Worm (Caenorhabditis elegans): ENCODE data around the gene F28A12.3.

Gene F28A12.3

DNA sequence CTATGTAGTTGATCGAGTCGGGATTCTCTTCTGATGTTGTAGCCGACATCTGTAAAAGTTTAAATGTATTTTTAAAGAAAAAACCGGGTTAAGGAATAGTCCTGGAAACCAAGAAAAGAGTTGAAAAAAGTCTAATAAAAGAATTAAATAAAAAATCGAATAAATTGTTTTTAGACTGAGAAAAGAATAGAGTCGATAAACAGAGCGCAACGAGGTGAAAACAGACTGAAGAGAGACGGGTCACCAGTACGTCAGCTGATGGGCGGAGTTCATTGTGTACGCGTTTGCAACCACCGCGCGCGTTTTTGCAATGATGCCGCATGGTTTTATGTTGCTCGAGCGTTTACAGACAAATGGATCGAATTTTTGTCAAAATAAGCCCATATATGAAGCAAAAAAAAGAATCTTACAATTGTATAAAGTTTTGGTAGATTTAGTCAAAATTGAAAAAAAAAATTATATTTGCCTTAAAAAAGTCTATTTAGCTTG lies 9.8 kb downstream of the F28A12.3 start, which contains the start of gene atg-18 (continued):
- TF ChIP-seq ceh-62 (tag; optimal IDR thresholded peaks at IDR 0.05): no peak
- no peak for TF ChIP-seq mep-1 (tag; optimal IDR thresholded peaks at IDR 0.05)
- 0 out of 2 replicates have a peak, but pooled peaks have one; percentile 28 for TF ChIP-seq php-3 (GFP tag; IDR thresholded peaks at IDR 0.05)
- peak; percentile 98 for TF ChIP-seq hlh-30 (tag; optimal IDR thresholded peaks at IDR 0.05; ENCODE audit: insufficient read depth)
- TF ChIP-seq R02D3.7 (tag; optimal IDR thresholded peaks at IDR 0.05): no peak
- no peak for TF ChIP-seq ztf-7 (tag; optimal IDR thresholded peaks at IDR 0.05)
- no peak for TF ChIP-seq fkh-10 (GFP tag; optimal IDR thresholded peaks at IDR 0.05)
- no peak for TF ChIP-seq F37D6.2 (tag; optimal IDR thresholded peaks at IDR 0.05)
- TF ChIP-seq F49E8.2 (tag; optimal IDR thresholded peaks at IDR 0.05; ENCODE audit: borderline replicate concordance): no peak
- TF ChIP-seq tag-97 (GFP tag; IDR thresholded peaks at IDR 0.05): no peak
- no peak for TF ChIP-seq Y5F2A.4 (GFP tag; optimal IDR thresholded peaks at IDR 0.05)
- TF ChIP-seq pqm-1 (tag; optimal IDR thresholded peaks at IDR 0.05): no peak
- no peak for TF ChIP-seq ama-1 (optimal IDR thresholded peaks at IDR 0.05)
- TF ChIP-seq spr-3 (GFP tag; optimal IDR thresholded peaks at IDR 0.05): no peak
- no peak; the same call in 1 of the 2 replicates for TF ChIP-seq T26A8.4 (GFP tag; IDR thresholded peaks at IDR 0.05)
- TF ChIP-seq dmd-6 (GFP tag; IDR thresholded peaks at IDR 0.05): peak; percentile 76
- TF ChIP-seq nhr-11 (tag; optimal IDR thresholded peaks at IDR 0.05): peak; percentile 67
- no peak for TF ChIP-seq zag-1 (tag; optimal IDR thresholded peaks at IDR 0.05)
- no peak for TF ChIP-seq lim-7 (GFP tag; IDR thresholded peaks at IDR 0.05)
- peak; percentile 11 for TF ChIP-seq spr-1 (tag; optimal IDR thresholded peaks at IDR 0.05)
- peak; percentile 56; the same call in 1 of the 2 replicates for TF ChIP-seq ceh-20 (GFP tag; IDR thresholded peaks at IDR 0.05)
- no peak for TF ChIP-seq mxl-2 (GFP tag; conservative IDR thresholded peaks at IDR 0.05)
- peak; percentile 65 for TF ChIP-seq nhr-28 (tag; optimal IDR thresholded peaks at IDR 0.05)
- peak; percentile 18 for TF ChIP-seq T20F7.1 (GFP tag; optimal IDR thresholded peaks at IDR 0.05)
- TF ChIP-seq Y75B8A.6 (GFP tag; IDR thresholded peaks at IDR 0.05): no peak
- no peak for TF ChIP-seq snpc-4 (tag; optimal IDR thresholded peaks at IDR 0.05)
- no peak for TF ChIP-seq zfp-2 (tag; optimal IDR thresholded peaks at IDR 0.05)
- no peak for TF ChIP-seq hif-1 (tag; optimal IDR thresholded peaks at IDR 0.05)
- no peak for TF ChIP-seq ctbp-1 (GFP tag; IDR thresholded peaks at IDR 0.05)
- TF ChIP-seq F44E2.7 (GFP tag; IDR thresholded peaks at IDR 0.05): no peak
- TF ChIP-seq nhr-10 (tag; optimal IDR thresholded peaks at IDR 0.05): no peak
- TF ChIP-seq mdt-29 (GFP tag; IDR thresholded peaks at IDR 0.05): no peak
- no peak for TF ChIP-seq attf-4 (tag; optimal IDR thresholded peaks at IDR 0.05)
- TF ChIP-seq ZK546.5 (tag; optimal IDR thresholded peaks at IDR 0.05): no peak
- no peak for TF ChIP-seq ceh-44 (GFP tag; IDR thresholded peaks at IDR 0.05)
- no peak for TF ChIP-seq lir-3 (tag; optimal IDR thresholded peaks at IDR 0.05)
- TF ChIP-seq mdl-1 (tag; optimal IDR thresholded peaks at IDR 0.05): peak; percentile 17 to 57
- TF ChIP-seq madf-5 (GFP tag; IDR thresholded peaks at IDR 0.05): no peak
- TF ChIP-seq lin-15B (tag; optimal IDR thresholded peaks at IDR 0.05): no peak
- TF ChIP-seq snpc-1.2 (GFP tag; IDR thresholded peaks at IDR 0.05): no peak
- TF ChIP-seq F26F4.8 (GFP tag; conservative IDR thresholded peaks at IDR 0.05): no peak
- TF ChIP-seq lin-1 (GFP tag; IDR thresholded peaks at IDR 0.05): no peak
- peak; percentile 30 for TF ChIP-seq dpl-1 (GFP tag; optimal IDR thresholded peaks at IDR 0.05)
- no peak for TF ChIP-seq ZK337.2 (GFP tag; IDR thresholded peaks at IDR 0.05)
- no peak for TF ChIP-seq ceh-82 (tag; optimal IDR thresholded peaks at IDR 0.05)
- TF ChIP-seq fos-1 (tag; optimal IDR thresholded peaks at IDR 0.05): no peak
- no peak for TF ChIP-seq lin-13 (GFP tag; optimal IDR thresholded peaks at IDR 0.05)
- no peak for TF ChIP-seq Y48G9A.11 (GFP tag; IDR thresholded peaks at IDR 0.05)
- TF ChIP-seq saeg-2 (GFP tag; IDR thresholded peaks at IDR 0.05): no peak
- TF ChIP-seq nhr-102 (tag; optimal IDR thresholded peaks at IDR 0.05): peak; percentile 51
- TF ChIP-seq gei-8 (GFP tag; optimal IDR thresholded peaks at IDR 0.05): no peak
- TF ChIP-seq unc-62 (GFP tag; optimal IDR thresholded peaks at IDR 0.05 in 1 of 2): peak in 1 of 2 experiments; percentile 47
- TF ChIP-seq unc-62 (tag; optimal IDR thresholded peaks at IDR 0.05): no peak
